Worm (Caenorhabditis elegans) whole organism, early embryonic: ENCODE data around the gene frpr-3.

Experiments
- B0310.2 ChIP-seq: sonication (generic microtip); optimal IDR thresholded peaks from 2 replicates; lab custom pipeline; 2016; ENCODE audit warnings: mild to moderate bottlenecking, missing genetic modification characterization, missing compliant biosample characterization
- aly-1 ChIP-seq: sonication (generic microtip); optimal IDR thresholded peaks from 2 replicates; lab custom pipeline; 2016; ENCODE audit warnings: missing genetic modification characterization, missing compliant biosample characterization
- ceh-13 ChIP-seq: fragments of 200-800 bp; sonication (Bioruptor generic); optimal IDR thresholded peaks from 2 replicates; lab custom pipeline; 2018; ENCODE audit warnings: mild to moderate bottlenecking, missing genetic modification characterization, missing compliant biosample characterization
- ets-7 ChIP-seq: sonication (generic microtip); optimal IDR thresholded peaks from 2 replicates; lab custom pipeline; 2016; ENCODE audit warnings: missing genotype, missing genetic modification characterization, missing compliant biosample characterization
- flt-1 ChIP-seq: fragments of 200-800 bp; sonication (Bioruptor generic); IDR thresholded peaks from 2 replicates; pipeline ENCODE4 v1.3.6; 2022; ENCODE audit warnings: missing genetic modification characterization, missing compliant biosample characterization
- hmbx-1 ChIP-seq: sonication (generic microtip); optimal IDR thresholded peaks from 2 replicates; lab custom pipeline; 2016; ENCODE audit warnings: mild to moderate bottlenecking, missing genetic modification characterization, missing compliant biosample characterization
- hmg-4 ChIP-seq: fragments of 200-800 bp; sonication (Bioruptor generic); optimal IDR thresholded peaks from 2 replicates; lab custom pipeline; 2018; ENCODE audit warnings: mild to moderate bottlenecking, missing genetic modification characterization, missing compliant biosample characterization
- hnd-1 ChIP-seq: sonication (generic microtip); optimal IDR thresholded peaks from 2 replicates; lab custom pipeline; 2016; ENCODE audit warnings: missing genetic modification characterization, missing compliant biosample characterization
- sea-1 ChIP-seq: fragments of 200-800 bp; sonication (Bioruptor generic); conservative IDR thresholded peaks from 2 replicates; pipeline ENCODE4 v1.3.6; 2022; ENCODE audit warnings: missing genetic modification characterization, missing compliant biosample characterization
- tra-4 ChIP-seq: sonication (generic microtip); optimal IDR thresholded peaks from 2 replicates; lab custom pipeline; 2017; ENCODE audit warnings: missing genetic modification characterization, missing compliant biosample characterization

frpr-3 gene

ce11 chrV:7819585-7819984, 48.5 kb downstream of the frpr-3 start:
- TF ChIP-seq flt-1 (GFP tag; lab: Robert Waterston, UW), result no peak

ce11 chrV:7820270-7820669, 49.2 kb downstream of the frpr-3 start, which contains the start of gene lbp-4:
lbp-4 (plus strand) TSS chrV:7820578.
- no peak for TF ChIP-seq ceh-13 (GFP tag; lab: Kevin White, UChicago)
- TF ChIP-seq aly-1 (tag; lab: Kevin White, UChicago), result no peak
- peak; percentile 4; the same call in 1 of the 2 replicates for TF ChIP-seq flt-1 (GFP tag; lab: Robert Waterston, UW)
- peak; percentile 3 for TF ChIP-seq ets-7

- no peak for TF ChIP-seq flt-1 (GFP tag; lab: Robert Waterston, UW)
- no peak for TF ChIP-seq hnd-1 (tag; lab: Kevin White, UChicago)
- no peak for TF ChIP-seq hmbx-1 (tag; lab: Kevin White, UChicago)
- no peak for TF ChIP-seq sea-1 (GFP tag; lab: Robert Waterston, UW)
- TF ChIP-seq tra-4, result no peak
- TF ChIP-seq ets-7, result no peak
- no peak for TF ChIP-seq B0310.2 (tag; lab: Kevin White, UChicago)
- TF ChIP-seq hmg-4 (GFP tag; lab: Kevin White, UChicago), result no peak
- no peak for TF ChIP-seq aly-1 (tag; lab: Kevin White, UChicago)
These were observed 51.6 kb downstream of the frpr-3 start for ce11 chrV:7822655-7823054.
